Fruit fly (Drosophila melanogaster): ENCODE results near the gene rtp.

Gene rtp

dm6 chr3R:5263311-5264250 lies 26.5 kb upstream of the rtp start (continued):
- TF ChIP-seq CG34376 (GFP tag; optimal IDR thresholded peaks at IDR 0.05), result no peak
- peak; percentile 73 for TF ChIP-seq zen (tag; optimal IDR thresholded peaks at IDR 0.05)
- TF ChIP-seq CG8944 (GFP tag; optimal IDR thresholded peaks at IDR 0.05), result peak; percentile 46
- TF ChIP-seq klu (GFP tag; IDR thresholded peaks at IDR 0.05), result peak; percentile 73; the same call in 1 of the 2 replicates
- TF ChIP-seq CG31224 (GFP tag; IDR thresholded peaks at IDR 0.05), result peak; percentile 61
- TF ChIP-seq lola (GFP tag; optimal IDR thresholded peaks at IDR 0.05), result peak in 1 of 3 experiments; percentile 81
- no peak for TF ChIP-seq jumu (GFP tag; optimal IDR thresholded peaks at IDR 0.05)
- TF ChIP-seq CG6254 (GFP tag; optimal IDR thresholded peaks at IDR 0.05), result peak; percentile 73
- TF ChIP-seq unc-4 (GFP tag; IDR thresholded peaks at IDR 0.05; ENCODE audit: partially characterized antibody), result no peak
- TF ChIP-seq amos (GFP tag; IDR thresholded peaks at IDR 0.05; ENCODE audit: partially characterized antibody), result no peak
- TF ChIP-seq HLHmδ (GFP tag; optimal IDR thresholded peaks at IDR 0.05), result no peak
- TF ChIP-seq mirr (GFP tag; optimal IDR thresholded peaks at IDR 0.05), result peak; percentile 69
- peak; percentile 41 for TF ChIP-seq jing (GFP tag; optimal IDR thresholded peaks at IDR 0.05)
- TF ChIP-seq sisA (GFP tag; IDR thresholded peaks at IDR 0.05), result peak; percentile 67; the same call in 1 of the 2 replicates
- no peak for TF ChIP-seq Lpt (GFP tag; optimal IDR thresholded peaks at IDR 0.05)
- no peak for TF ChIP-seq Dfd (GFP tag; optimal IDR thresholded peaks at IDR 0.05)
- peak; percentile 81 for TF ChIP-seq CG6765 (GFP tag; optimal IDR thresholded peaks at IDR 0.05)
- peak; percentile 47 for TF ChIP-seq CG18476 (GFP tag; optimal IDR thresholded peaks at IDR 0.05)
- TF ChIP-seq gro (GFP tag; optimal IDR thresholded peaks at IDR 0.05), result peak; percentile 33
- no peak for TF ChIP-seq B-H2 (GFP tag; optimal IDR thresholded peaks at IDR 0.05)
- no peak for TF ChIP-seq Hr39 (optimal IDR thresholded peaks at IDR 0.05)
- TF ChIP-seq Max (GFP tag; optimal IDR thresholded peaks at IDR 0.05), result peak; percentile 69
- TF ChIP-seq NC2β (GFP tag; optimal IDR thresholded peaks at IDR 0.05), result no peak
- TF ChIP-seq aop (GFP tag; IDR thresholded peaks at IDR 0.05), result no peak
- TF ChIP-seq CG5180 (GFP tag; optimal IDR thresholded peaks at IDR 0.05), result peak; percentile 57
- peak; percentile 56 for TF ChIP-seq tio (GFP tag; optimal IDR thresholded peaks at IDR 0.05)
- TF ChIP-seq CG11247 (GFP tag; IDR thresholded peaks at IDR 0.05), result peak; percentile 61; the same call in 1 of the 2 replicates
- peak; percentile 91 for TF ChIP-seq crol (GFP tag; IDR thresholded peaks at IDR 0.05)
- TF ChIP-seq Nf-YC (tag; optimal IDR thresholded peaks at IDR 0.05), result peak; percentile 87
- TF ChIP-seq bowl (GFP tag; IDR thresholded peaks at IDR 0.05), result no peak
- TF ChIP-seq CkIIα-i1 (GFP tag; IDR thresholded peaks at IDR 0.05), result no peak
- TF ChIP-seq Side (GFP tag; optimal IDR thresholded peaks at IDR 0.05), result no peak
- TF ChIP-seq chif (GFP tag; optimal IDR thresholded peaks at IDR 0.05), result peak; percentile 19 to 34
- peak; percentile 79 for TF ChIP-seq CG7372 (GFP tag; IDR thresholded peaks at IDR 0.05)
- TF ChIP-seq Ets65A (GFP tag), result peak; percentile 64
- 0 out of 2 replicates have a peak, but pooled peaks have one; percentile 4 for TF ChIP-seq CG17612 (GFP tag; IDR thresholded peaks at IDR 0.05)
- no peak for TF ChIP-seq CG31365 (tag; optimal IDR thresholded peaks at IDR 0.05)
- peak; percentile 53; the same call in 1 of the 3 replicates for TF ChIP-seq H15 (GFP tag; IDR thresholded peaks at IDR 0.05)
- TF ChIP-seq vvl (GFP tag; IDR thresholded peaks at IDR 0.05), result peak; percentile 75
- TF ChIP-seq CG2199 (GFP tag; IDR thresholded peaks at IDR 0.05), result peak; percentile 83; the same call in 2 of the 3 replicates
- peak; percentile 91 for TF ChIP-seq CG3281 (GFP tag; optimal IDR thresholded peaks at IDR 0.05)
- peak; percentile 86 for TF ChIP-seq bcd (GFP tag; optimal IDR thresholded peaks at IDR 0.05)
- peak; percentile 93 for TF ChIP-seq CG15269 (tag; optimal IDR thresholded peaks at IDR 0.05)
- no peak for TF ChIP-seq cad (GFP tag; optimal IDR thresholded peaks at IDR 0.05)
- peak; percentile 85 for TF ChIP-seq CG9817 (tag; optimal IDR thresholded peaks at IDR 0.05)
- peak; percentile 83 for TF ChIP-seq dmrt11E (tag; optimal IDR thresholded peaks at IDR 0.05)
- peak; percentile 34 for TF ChIP-seq CG2120 (GFP tag; optimal IDR thresholded peaks at IDR 0.05)
- peak; percentile 26; the same call in 1 of the 3 replicates for TF ChIP-seq z (GFP tag; IDR thresholded peaks at IDR 0.05)
- no peak; the same call in 1 of the 2 replicates for TF ChIP-seq chm (GFP tag; IDR thresholded peaks at IDR 0.05)
